Worm (Caenorhabditis elegans) whole organism, L4 larva: ENCODE results near the gene T02C12.5.

Experiments used
- F10B5.3 ChIP-seq: sonication (generic microtip); optimal IDR thresholded peaks from 2 replicates; lab custom pipeline; 2016; ENCODE audit warnings: mild to moderate bottlenecking, missing genetic modification characterization, missing compliant biosample characterization
- F37D6.2 ChIP-seq: sonication (generic microtip); optimal IDR thresholded peaks from 2 replicates; lab custom pipeline; 2016; ENCODE audit warnings: mild to moderate bottlenecking, missing genetic modification characterization, missing compliant biosample characterization
- T20F7.1 ChIP-seq: fragments of 200-800 bp; sonication (Bioruptor generic); optimal IDR thresholded peaks from 2 replicates; lab custom pipeline; 2018; ENCODE audit warnings: mild to moderate bottlenecking, missing genetic modification characterization, missing compliant biosample characterization
- aha-1 ChIP-seq: fragments of 150-350 bp; peaks from one replicate; lab custom pipeline; 2014; ENCODE audit warnings: missing biosample characterization, missing genetic modification characterization
- arid-1 ChIP-seq: fragments of 200-800 bp; sonication (Bioruptor generic); conservative IDR thresholded peaks from 2 replicates; pipeline ENCODE4 v1.3.6; 2022; ENCODE audit warnings: missing genetic modification reagents, missing genetic modification characterization, missing compliant biosample characterization
- attf-4 ChIP-seq: sonication (generic microtip); optimal IDR thresholded peaks from 3 replicates; lab custom pipeline; 2017; ENCODE audit warnings: missing biosample characterization, missing genetic modification characterization
- ceh-44 ChIP-seq: fragments of 200-800 bp; sonication (Bioruptor generic); IDR thresholded peaks from 2 replicates; pipeline ENCODE4 v1.3.6; 2022; ENCODE audit warnings: missing genetic modification reagents, missing genetic modification characterization, missing compliant biosample characterization
- ceh-62 ChIP-seq: sonication (generic microtip); optimal IDR thresholded peaks from 2 replicates; lab custom pipeline; 2017; ENCODE audit warnings: missing biosample characterization, missing genetic modification characterization
- ceh-82 ChIP-seq: sonication (generic microtip); optimal IDR thresholded peaks from 2 replicates; lab custom pipeline; 2017; ENCODE audit warnings: missing biosample characterization, missing genetic modification characterization
- cey-2 ChIP-seq: sonication (generic microtip); optimal IDR thresholded peaks from 3 replicates; lab custom pipeline; 2017; ENCODE audit warnings: missing genetic modification characterization, mild to moderate bottlenecking, missing compliant biosample characterization, antibody characterized with exemption, borderline replicate concordance; ENCODE audit not compliant: insufficient read depth
- daf-12 ChIP-seq: fragments of 150-350 bp; optimal IDR thresholded peaks from 2 replicates; lab custom pipeline; 2014; ENCODE audit warnings: missing biosample characterization, missing genetic modification reagents, missing genetic modification characterization
- daf-16 ChIP-seq, 3 experiments: sonication (generic microtip); optimal IDR thresholded peaks; 2 replicates each; lab custom pipeline; 2016 to 2017; ENCODE audit warnings: missing genetic modification characterization in 3 of 3, missing genetic modification reagents in 3 of 3, mild to moderate bottlenecking in 2 of 3, missing compliant biosample characterization in 2 of 3, missing biosample characterization in 1 of 3, moderate library complexity in 1 of 3
- daf-19 ChIP-seq: fragments of 200-800 bp; sonication (Bioruptor generic); conservative IDR thresholded peaks from 2 replicates; pipeline ENCODE4 v1.3.6; 2022; ENCODE audit warnings: missing genetic modification characterization, missing compliant biosample characterization
- dmd-6 ChIP-seq: fragments of 200-800 bp; sonication (Bioruptor generic); IDR thresholded peaks from 2 replicates; pipeline ENCODE4 v1.3.6; 2022; ENCODE audit warnings: missing genetic modification reagents, missing genetic modification characterization, missing compliant biosample characterization
- dpl-1 ChIP-seq: fragments of 150-350 bp; optimal IDR thresholded peaks from 2 replicates; lab custom pipeline; 2014; ENCODE audit warnings: missing biosample characterization, missing genetic modification reagents, missing genetic modification characterization
- dve-1 ChIP-seq: sonication (generic microtip); optimal IDR thresholded peaks from 2 replicates; lab custom pipeline; 2017; ENCODE audit warnings: antibody characterized with exemption, mild to moderate bottlenecking, missing genetic modification characterization, missing compliant biosample characterization; ENCODE audit not compliant: insufficient read depth
- fkh-10 ChIP-seq: fragments of 150-350 bp; optimal IDR thresholded peaks from 2 replicates; lab custom pipeline; 2014; ENCODE audit warnings: missing biosample characterization, missing genetic modification reagents, missing genetic modification characterization
- gei-8 ChIP-seq: fragments of 200-800 bp; sonication (Bioruptor generic); optimal IDR thresholded peaks from 2 replicates; lab custom pipeline; 2018; ENCODE audit warnings: mild to moderate bottlenecking, missing genetic modification characterization, missing compliant biosample characterization
- hlh-11 ChIP-seq: fragments of 200-800 bp; sonication (Bioruptor generic); optimal IDR thresholded peaks from 2 replicates; lab custom pipeline; 2018; ENCODE audit warnings: mild to moderate bottlenecking, missing genetic modification characterization, missing compliant biosample characterization
- hmg-1.1 ChIP-seq: fragments of 200-800 bp; sonication (Bioruptor generic); IDR thresholded peaks from 2 replicates; pipeline ENCODE4 v1.3.6; 2022; ENCODE audit warnings: missing genetic modification reagents, missing genetic modification characterization, missing compliant biosample characterization
- lin-1 ChIP-seq: fragments of 200-800 bp; sonication (Bioruptor generic); IDR thresholded peaks from 2 replicates; pipeline ENCODE4 v1.3.6; 2022; ENCODE audit warnings: missing genetic modification reagents, missing genetic modification characterization, missing compliant biosample characterization
- lin-15B ChIP-seq: fragments of 150-350 bp; sonication (generic microtip); optimal IDR thresholded peaks from 3 replicates; lab custom pipeline; 2014; ENCODE audit warnings: missing biosample characterization, missing genetic modification characterization
- lin-29 ChIP-seq: fragments of 200-800 bp; sonication (Bioruptor generic); IDR thresholded peaks from 2 replicates; pipeline ENCODE4 v1.3.6; 2022; ENCODE audit warnings: missing genetic modification reagents, missing genetic modification characterization, missing compliant biosample characterization
- lin-38 ChIP-seq: fragments of 200-800 bp; sonication (Bioruptor generic); IDR thresholded peaks from 2 replicates; pipeline ENCODE4 v1.3.6; 2022; ENCODE audit warnings: missing genetic modification reagents, missing genetic modification characterization, missing compliant biosample characterization
- lin-39 ChIP-seq: fragments of 150-350 bp; optimal IDR thresholded peaks from 2 replicates; lab custom pipeline; 2014; ENCODE audit warnings: missing biosample characterization, missing genetic modification reagents, missing genetic modification characterization
- lir-3 ChIP-seq: sonication (generic microtip); optimal IDR thresholded peaks from 2 replicates; lab custom pipeline; 2016; ENCODE audit warnings: mild to moderate bottlenecking, missing genetic modification characterization, missing compliant biosample characterization
- madf-5 ChIP-seq, 2 experiments: fragments of 200-800 bp; sonication (Bioruptor generic); IDR thresholded peaks; 2 replicates each; pipeline ENCODE4 v1.3.6; 2022; ENCODE audit warnings: missing compliant biosample characterization in 2 of 2, missing genetic modification characterization in 2 of 2
- madf-9 ChIP-seq: fragments of 200-800 bp; sonication (Bioruptor generic); conservative IDR thresholded peaks from 2 replicates; pipeline ENCODE4 v1.3.6; 2022; ENCODE audit warnings: missing genetic modification reagents, missing genetic modification characterization, missing compliant biosample characterization
- mdl-1 ChIP-seq, 2 experiments: fragments of 150-350 bp in 1 of 2; sonication (generic microtip) in 1 of 2; optimal IDR thresholded peaks; 2 replicates each; lab custom pipeline; 2014 to 2017; ENCODE audit warnings: missing biosample characterization in 2 of 2, missing genetic modification characterization in 2 of 2
- mdt-29 ChIP-seq: fragments of 200-800 bp; sonication (Bioruptor generic); IDR thresholded peaks from 2 replicates; pipeline ENCODE4 v1.3.6; 2022; ENCODE audit warnings: missing genetic modification reagents, missing genetic modification characterization, missing compliant biosample characterization
- mxl-3 ChIP-seq: fragments of 200-800 bp; sonication (Bioruptor generic); optimal IDR thresholded peaks from 2 replicates; lab custom pipeline; 2018; ENCODE audit warnings: mild to moderate bottlenecking, missing genetic modification characterization, missing compliant biosample characterization
- nhr-10 ChIP-seq: fragments of 150-350 bp; optimal IDR thresholded peaks from 2 replicates; lab custom pipeline; 2014; ENCODE audit warnings: missing biosample characterization, missing genetic modification characterization
- nhr-11 ChIP-seq: fragments of 150-350 bp; optimal IDR thresholded peaks from 2 replicates; lab custom pipeline; 2014; ENCODE audit warnings: missing biosample characterization, missing genetic modification characterization
- nhr-237 ChIP-seq: sonication (generic microtip); optimal IDR thresholded peaks from 2 replicates; lab custom pipeline; 2017; ENCODE audit warnings: missing biosample characterization, missing genetic modification characterization
- nhr-25 ChIP-seq: sonication (generic microtip); optimal IDR thresholded peaks from 2 replicates; lab custom pipeline; 2017; ENCODE audit warnings: missing genetic modification characterization, mild to moderate bottlenecking, missing compliant biosample characterization, antibody characterized with exemption, moderate library complexity, borderline replicate concordance; ENCODE audit not compliant: insufficient read depth
- nhr-41 ChIP-seq: fragments of 200-800 bp; sonication (Bioruptor generic); IDR thresholded peaks from 2 replicates; pipeline ENCODE4 v1.3.6; 2022; ENCODE audit warnings: missing genetic modification reagents, missing genetic modification characterization, missing compliant biosample characterization
- nhr-48 ChIP-seq: sonication (generic microtip); optimal IDR thresholded peaks from 2 replicates; lab custom pipeline; 2016; ENCODE audit warnings: mild to moderate bottlenecking, missing genetic modification characterization, missing compliant biosample characterization
- nhr-6 ChIP-seq: fragments of 150-350 bp; optimal IDR thresholded peaks from 2 replicates; lab custom pipeline; 2014; ENCODE audit warnings: missing biosample characterization, missing genetic modification characterization
- pha-4 ChIP-seq, 2 experiments: fragments of 150-350 bp in 1 of 2; fragments of 200-800 bp in 1 of 2; sonication (Bioruptor generic) in 1 of 2; IDR thresholded peaks in 1 of 2; optimal IDR thresholded peaks in 1 of 2; 2 replicates each; pipeline versions ENCODE4 v1.3.6 to Lab custom; 2014 to 2022; ENCODE audit warnings: missing genetic modification characterization in 2 of 2, missing genetic modification reagents in 2 of 2, missing biosample characterization in 1 of 2, missing compliant biosample characterization in 1 of 2
- pqm-1 ChIP-seq: sonication (generic microtip); optimal IDR thresholded peaks from 2 replicates; lab custom pipeline; 2017; ENCODE audit warnings: missing biosample characterization, missing genetic modification characterization
- rbr-2 ChIP-seq: sonication (generic microtip); optimal IDR thresholded peaks from 2 replicates; lab custom pipeline; 2016; ENCODE audit warnings: missing genotype, missing genetic modification characterization, missing compliant biosample characterization
- saeg-2 ChIP-seq: fragments of 200-800 bp; sonication (Bioruptor generic); IDR thresholded peaks from 2 replicates; pipeline ENCODE4 v1.3.6; 2022; ENCODE audit warnings: missing genetic modification reagents, missing genetic modification characterization, missing compliant biosample characterization
- snpc-1.2 ChIP-seq: fragments of 200-800 bp; sonication (Bioruptor generic); IDR thresholded peaks from 2 replicates; pipeline ENCODE4 v1.3.6; 2022; ENCODE audit warnings: missing genetic modification reagents, missing genetic modification characterization, missing compliant biosample characterization
- snpc-4 ChIP-seq: fragments of 150-350 bp; optimal IDR thresholded peaks from 2 replicates; lab custom pipeline; 2014; ENCODE audit warnings: missing biosample characterization, missing genetic modification characterization
- spr-1 ChIP-seq: sonication (generic microtip); optimal IDR thresholded peaks from 2 replicates; lab custom pipeline; 2016; ENCODE audit warnings: mild to moderate bottlenecking, missing genetic modification characterization, missing compliant biosample characterization
- spr-3 ChIP-seq: fragments of 200-800 bp; sonication (Bioruptor generic); optimal IDR thresholded peaks from 2 replicates; lab custom pipeline; 2018; ENCODE audit warnings: mild to moderate bottlenecking, missing genetic modification characterization, missing compliant biosample characterization
- tag-97 ChIP-seq: fragments of 200-800 bp; sonication (Bioruptor generic); IDR thresholded peaks from 2 replicates; pipeline ENCODE4 v1.3.6; 2022; ENCODE audit warnings: missing genetic modification characterization, missing compliant biosample characterization
- unc-130 ChIP-seq: sonication (generic microtip); optimal IDR thresholded peaks from 2 replicates; lab custom pipeline; 2016; ENCODE audit warnings: missing genetic modification reagents, missing genetic modification characterization, missing compliant biosample characterization
- zag-1 ChIP-seq: fragments of 150-350 bp; optimal IDR thresholded peaks from 2 replicates; lab custom pipeline; 2014; ENCODE audit warnings: missing biosample characterization, missing genetic modification characterization
- zfp-2 ChIP-seq: sonication (generic microtip); optimal IDR thresholded peaks from 2 replicates; lab custom pipeline; 2016; ENCODE audit warnings: mild to moderate bottlenecking, missing genetic modification characterization, missing compliant biosample characterization

The T02C12.5 gene

ce11 chrIII:4015382-4015986, 12.5 kb downstream of the T02C12.5 start (continued):
- TF ChIP-seq T20F7.1 (GFP tag; lab: Kevin White, UChicago) (no peak), dmd-6 (no peak), mdl-1 (tag; optimal IDR thresholded peaks at IDR 0.05; lab: Kevin White, UChicago) (no peak), spr-3 (peak; percentile 71), F37D6.2 (tag; lab: Kevin White, UChicago) (no peak), zfp-2 (no peak), nhr-25 (tag; lab: Kevin White, UChicago) (no peak), lin-15B (no peak), ceh-82 (tag; lab: Kevin White, UChicago) (no peak), snpc-4 (no peak), pha-4 (GFP tag; IDR thresholded peaks at IDR 0.05; lab: Robert Waterston, UW) (peak; percentile 27; the same call in 1 of the 2 replicates), pha-4 (tag; optimal IDR thresholded peaks at IDR 0.05; lab: Kevin White, UChicago) (no peak), nhr-48 (tag; lab: Kevin White, UChicago) (no peak), unc-130 (GFP tag; lab: Kevin White, UChicago) (peak; percentile 76), madf-9 (GFP tag; lab: Robert Waterston, UW) (no peak), lin-1 (GFP tag; lab: Robert Waterston, UW) (peak; percentile 56), F10B5.3 (no peak), dpl-1 (GFP tag; lab: Kevin White, UChicago) (no peak), nhr-41 (GFP tag; lab: Robert Waterston, UW) (no peak), pqm-1 (tag; lab: Kevin White, UChicago) (no peak), nhr-11 (tag; lab: Kevin White, UChicago) (no peak), lin-29 (GFP tag; lab: Robert Waterston, UW) (no peak), spr-1 (peak; percentile 29), daf-19 (GFP tag; lab: Robert Waterston, UW) (0 out of 2 replicates have a peak, but pooled peaks have one; percentile 56), mdt-29 (GFP tag; lab: Robert Waterston, UW) (no peak), daf-12 (tag; lab: Kevin White, UChicago) (no peak), madf-5 (GFP tag; IDR thresholded peaks at IDR 0.05; lab: Robert Waterston, UW) (0 out of 4 replicates have a peak, but pooled peaks of 1 of the 2 experiments have one; percentile 7), daf-16 (GFP tag; optimal IDR thresholded peaks at IDR 0.05; lab: Kevin White, UChicago) (no peak), daf-16 (tag; optimal IDR thresholded peaks at IDR 0.05; lab: Kevin White, UChicago) (peak; percentile 2), mxl-3 (GFP tag; lab: Kevin White, UChicago) (no peak), hlh-11 (tag; lab: Kevin White, UChicago) (no peak), nhr-6 (tag; lab: Kevin White, UChicago) (no peak), rbr-2 (tag; lab: Kevin White, UChicago) (peak; percentile 19), nhr-10 (tag; lab: Kevin White, UChicago) (no peak), lir-3 (tag; lab: Kevin White, UChicago) (no peak), hmg-1.1 (GFP tag; lab: Robert Waterston, UW) (peak; percentile 53), cey-2 (tag; lab: Kevin White, UChicago) (no peak), fkh-10 (GFP tag; lab: Kevin White, UChicago) (no peak), tag-97 (GFP tag; lab: Robert Waterston, UW) (no peak), ceh-44 (GFP tag; lab: Robert Waterston, UW) (no peak), zag-1 (tag; lab: Kevin White, UChicago) (no peak), arid-1 (GFP tag; lab: Robert Waterston, UW) (peak; percentile 42), snpc-1.2 (GFP tag; lab: Robert Waterston, UW) (peak; percentile 67), attf-4 (tag; lab: Kevin White, UChicago) (no peak), lin-38 (GFP tag; lab: Robert Waterston, UW) (peak; percentile 69), saeg-2 (GFP tag; lab: Robert Waterston, UW) (no peak), nhr-237 (tag; lab: Kevin White, UChicago) (no peak), aha-1 (tag; lab: Kevin White, UChicago) (peak; percentile 96), ceh-62 (tag; lab: Kevin White, UChicago) (no peak), dve-1 (no peak), gei-8 (GFP tag; lab: Kevin White, UChicago) (no peak), lin-39 (tag; lab: Kevin White, UChicago) (no peak)
